Worm (Caenorhabditis elegans) whole organism, L4 larva: Measurements from ENCODE around the gene T23C6.4.

Experiments used
- R02D3.7 ChIP-seq: fragments of 150-350 bp; sonication (generic microtip); optimal IDR thresholded peaks from 3 replicates; lab custom pipeline; 2014; ENCODE audit warnings: missing biosample characterization, missing genetic modification characterization
- aly-2 ChIP-seq: sonication (generic microtip); optimal IDR thresholded peaks from 2 replicates; lab custom pipeline; 2018; ENCODE audit warnings: missing biosample characterization, missing genetic modification characterization
- ceh-32 ChIP-seq: sonication (generic microtip); optimal IDR thresholded peaks from 2 replicates; lab custom pipeline; 2016; ENCODE audit warnings: mild to moderate bottlenecking, missing genetic modification characterization, missing compliant biosample characterization; ENCODE audit not compliant: poor library complexity
- lsy-2 ChIP-seq, 2 experiments: fragments of 150-350 bp in 1 of 2; sonication (generic microtip) in 1 of 2; optimal IDR thresholded peaks; 2 replicates each; lab custom pipeline; 2014 to 2017; ENCODE audit warnings: missing biosample characterization in 2 of 2, missing genetic modification characterization in 2 of 2
- mdt-29 ChIP-seq: fragments of 200-800 bp; sonication (Bioruptor generic); IDR thresholded peaks from 2 replicates; pipeline ENCODE4 v1.3.6; 2022; ENCODE audit warnings: missing genetic modification reagents, missing genetic modification characterization, missing compliant biosample characterization
- nhr-237 ChIP-seq: sonication (generic microtip); optimal IDR thresholded peaks from 2 replicates; lab custom pipeline; 2017; ENCODE audit warnings: missing biosample characterization, missing genetic modification characterization
- snpc-1.2 ChIP-seq: fragments of 200-800 bp; sonication (Bioruptor generic); IDR thresholded peaks from 2 replicates; pipeline ENCODE4 v1.3.6; 2022; ENCODE audit warnings: missing genetic modification reagents, missing genetic modification characterization, missing compliant biosample characterization
- unc-62 ChIP-seq, 3 experiments: fragments of 150-350 bp in 1 of 3; sonication (generic microtip); optimal IDR thresholded peaks in 2 of 3; peaks in 1 of 3; 1 replicate in 1 of 3; 2 replicates in 2 of 3; lab custom pipeline; 2014 to 2017; ENCODE audit warnings: missing biosample characterization in 3 of 3, missing genetic modification characterization in 3 of 3, missing genetic modification reagents in 3 of 3, missing genotype in 1 of 3

DNA sequence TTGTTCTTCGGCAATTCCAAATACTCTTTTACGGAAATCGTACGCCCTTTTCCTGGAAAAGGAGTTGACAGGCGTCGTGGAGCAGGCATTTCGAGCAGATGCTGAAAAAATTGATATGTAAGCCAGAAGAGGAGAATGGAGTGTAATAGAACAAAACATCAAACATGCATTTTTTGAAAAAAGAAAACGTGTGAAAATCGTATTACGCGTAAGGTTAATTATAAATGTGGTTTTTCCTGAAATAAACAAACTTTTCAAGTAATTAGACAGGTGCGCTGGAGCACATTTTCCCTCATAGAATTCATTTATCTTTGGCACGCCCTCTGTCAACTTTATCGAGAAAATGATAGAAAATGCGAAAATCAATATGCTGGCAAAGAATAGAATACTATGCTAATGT, 34.6 kb downstream of the T23C6.4 start, which contains the start of gene lido-6:
- TF ChIP-seq ceh-32 (tag; lab: Kevin White, UChicago) (no peak), unc-62 (GFP tag; optimal IDR thresholded peaks at IDR 0.05 in 1 of 2; lab: Kevin White, UChicago) (no peak), unc-62 (tag; optimal IDR thresholded peaks at IDR 0.05; lab: Kevin White, UChicago) (no peak), nhr-237 (tag; lab: Kevin White, UChicago) (no peak), snpc-1.2 (no peak), aly-2 (tag; lab: Kevin White, UChicago) (no peak), R02D3.7 (tag; lab: Kevin White, UChicago) (no peak), mdt-29 (GFP tag; lab: Robert Waterston, UW) (no peak), lsy-2 (tag; optimal IDR thresholded peaks at IDR 0.05; lab: Kevin White, UChicago) (no peak)
